Worm (Caenorhabditis elegans): ENCODE data around the gene fbxb-83.

- TF ChIP-seq B0310.2 (tag; optimal IDR thresholded peaks at IDR 0.05) (no peak), pes-1 (GFP tag; IDR thresholded peaks at IDR 0.05) (no peak), ama-1 (optimal IDR thresholded peaks at IDR 0.05) (no peak), scrt-1 (GFP tag; IDR thresholded peaks at IDR 0.05) (no peak), tbx-37 (GFP tag; conservative IDR thresholded peaks at IDR 0.05) (no peak), flt-1 (GFP tag; IDR thresholded peaks at IDR 0.05) (no peak), tra-4 (tag; optimal IDR thresholded peaks at IDR 0.05) (no peak), tbx-11 (GFP tag; IDR thresholded peaks at IDR 0.05) (no peak), hmbx-1 (tag; optimal IDR thresholded peaks at IDR 0.05) (no peak), ceh-13 (GFP tag; optimal IDR thresholded peaks at IDR 0.05) (no peak), aly-1 (tag; optimal IDR thresholded peaks at IDR 0.05) (no peak)
Measured at ce11 chrIII:146369-146768, 1.4 kb upstream of the fbxb-83 start, which contains the start of gene fbxb-84.
